Fruit fly (Drosophila melanogaster) whole organism, embryonic: ENCODE data around the gene CG15577.
A peak's percentile ranks its signal among the peaks of the same experiment; 100 is the strongest.

Source experiments
- Bdp1 ChIP-seq: fragments of 200-800 bp; sonication (Bioruptor generic); optimal IDR thresholded peaks from 3 replicates; lab custom pipeline; 2016; ENCODE audit warnings: missing biosample characterization, missing genetic modification characterization
- BtbVII ChIP-seq: fragments of 200-800 bp; sonication (Bioruptor generic); optimal IDR thresholded peaks from 3 replicates; lab custom pipeline; 2017; ENCODE audit warnings: missing biosample characterization, mild to moderate bottlenecking, missing genetic modification characterization
- CG10431 ChIP-seq: fragments of 200-800 bp; sonication (Bioruptor generic); optimal IDR thresholded peaks from 3 replicates; lab custom pipeline; 2018; ENCODE audit warnings: missing biosample characterization, mild to moderate bottlenecking, missing genetic modification characterization
- CG11085 ChIP-seq: fragments of 200-800 bp; sonication (Bioruptor generic); IDR thresholded peaks from 2 replicates; pipeline ENCODE4 v1.3.6; 2022; ENCODE audit warnings: missing biosample characterization, missing genetic modification characterization
- CG11247 ChIP-seq: fragments of 200-800 bp; sonication (Bioruptor generic); IDR thresholded peaks from 2 replicates; pipeline ENCODE4 v1.3.6; 2022; ENCODE audit warnings: missing biosample characterization, missing genetic modification characterization
- CG11456 ChIP-seq: fragments of 200-800 bp; sonication (Bioruptor generic); IDR thresholded peaks from 3 replicates; pipeline ENCODE4 v1.3.6; 2022; ENCODE audit warnings: missing biosample characterization, missing genetic modification characterization
- CG14050 ChIP-seq: fragments of 200-800 bp; sonication (Bioruptor generic); IDR thresholded peaks from 3 replicates; pipeline ENCODE4 v1.3.6; 2022; ENCODE audit warnings: missing biosample characterization, missing genetic modification characterization
- CG15514 ChIP-seq: fragments of 200-800 bp; sonication (Bioruptor generic); optimal IDR thresholded peaks from 3 replicates; lab custom pipeline; 2017; ENCODE audit warnings: missing biosample characterization, missing genetic modification characterization, mild to moderate bottlenecking, moderate library complexity, missing genetic modification reagents
- CG17359 ChIP-seq: fragments of 200-800 bp; sonication (Bioruptor generic); optimal IDR thresholded peaks from 3 replicates; lab custom pipeline; 2018; ENCODE audit warnings: missing biosample characterization, mild to moderate bottlenecking, missing genetic modification characterization, moderate library complexity
- CG17802 ChIP-seq: fragments of 200-800 bp; sonication (Bioruptor generic); optimal IDR thresholded peaks from 2 replicates; lab custom pipeline; 2018; ENCODE audit warnings: missing biosample characterization, mild to moderate bottlenecking, missing genetic modification characterization, moderate library complexity
- CG18619 ChIP-seq: fragments of 200-800 bp; sonication (Bioruptor generic); optimal IDR thresholded peaks from 3 replicates; lab custom pipeline; 2017; ENCODE audit warnings: missing biosample characterization, mild to moderate bottlenecking, missing genetic modification characterization
- CG2678 ChIP-seq: fragments of 200-800 bp; sonication (Bioruptor generic); optimal IDR thresholded peaks from 3 replicates; lab custom pipeline; 2019; ENCODE audit warnings: missing biosample characterization, mild to moderate bottlenecking, missing genetic modification characterization, moderate library complexity
- CG31224 ChIP-seq: fragments of 200-800 bp; sonication (Bioruptor generic); IDR thresholded peaks from 2 replicates; pipeline ENCODE4 v1.3.6; 2022; ENCODE audit warnings: missing biosample characterization, missing genetic modification characterization
- CG43689 ChIP-seq: fragments of 200-800 bp; sonication (Bioruptor generic); IDR thresholded peaks from 2 replicates; pipeline ENCODE4 v1.3.6; 2022; ENCODE audit warnings: missing biosample characterization, missing genetic modification characterization
- CG4404 ChIP-seq: fragments of 200-800 bp; sonication (Bioruptor generic); IDR thresholded peaks from 2 replicates; pipeline ENCODE4 v1.3.6; 2022; ENCODE audit warnings: missing biosample characterization, missing genetic modification characterization
- CG4730 ChIP-seq: fragments of 200-800 bp; sonication (Bioruptor generic); IDR thresholded peaks from 2 replicates; pipeline ENCODE4 v1.3.6; 2022; ENCODE audit warnings: missing biosample characterization, missing genetic modification characterization
- CG8290 ChIP-seq, 3 experiments: fragments of 200-800 bp; sonication (Bioruptor generic); optimal IDR thresholded peaks; 2 replicates each; lab custom pipeline; 2016 to 2019; ENCODE audit warnings: missing biosample characterization in 3 of 3, missing genetic modification characterization in 3 of 3, mild to moderate bottlenecking in 2 of 3, moderate library complexity in 1 of 3
- CG8765 ChIP-seq: fragments of 200-800 bp; sonication (Bioruptor generic); IDR thresholded peaks from 2 replicates; pipeline ENCODE4 v1.3.6; 2022; ENCODE audit warnings: missing biosample characterization, missing genetic modification characterization
- CG9876 ChIP-seq: fragments of 200-800 bp; sonication (Bioruptor generic); optimal IDR thresholded peaks from 2 replicates; lab custom pipeline; 2016; ENCODE audit warnings: missing biosample characterization, missing genetic modification characterization
- HmgZ ChIP-seq: fragments of 200-800 bp; sonication (Bioruptor generic); optimal IDR thresholded peaks from 2 replicates; lab custom pipeline; 2018; ENCODE audit warnings: missing biosample characterization, mild to moderate bottlenecking, missing genetic modification characterization
- Hr3 ChIP-seq: fragments of 200-800 bp; sonication (Bioruptor generic); optimal IDR thresholded peaks from 3 replicates; lab custom pipeline; 2016; ENCODE audit warnings: missing biosample characterization, missing genetic modification characterization
- Hsf ChIP-seq: fragments of 200-800 bp; sonication (Bioruptor generic); optimal IDR thresholded peaks from 3 replicates; lab custom pipeline; 2016; ENCODE audit warnings: missing biosample characterization, missing genetic modification characterization
- MBD-R2 ChIP-seq: fragments of 200-800 bp; sonication (Bioruptor generic); IDR thresholded peaks from 2 replicates; pipeline ENCODE4 v1.3.6; 2022; ENCODE audit warnings: missing biosample characterization, missing genetic modification characterization
- Max ChIP-seq: fragments of 200-800 bp; sonication (Bioruptor generic); optimal IDR thresholded peaks from 2 replicates; lab custom pipeline; 2016; ENCODE audit warnings: missing biosample characterization, mild to moderate bottlenecking, missing genetic modification characterization
- Oaz ChIP-seq: fragments of 200-800 bp; sonication (Bioruptor generic); IDR thresholded peaks from 2 replicates; pipeline ENCODE4 v1.3.6; 2022; ENCODE audit warnings: missing biosample characterization, missing genetic modification characterization
- Opbp ChIP-seq: fragments of 200-800 bp; sonication (Bioruptor generic); IDR thresholded peaks from 3 replicates; pipeline ENCODE4 v1.3.6; 2022; ENCODE audit warnings: missing biosample characterization, missing genetic modification characterization; ENCODE audit not compliant: partially characterized antibody
- Sox100B ChIP-seq: fragments of 200-800 bp; sonication (Bioruptor generic); optimal IDR thresholded peaks from 3 replicates; lab custom pipeline; 2018; ENCODE audit warnings: missing biosample characterization, mild to moderate bottlenecking, missing genetic modification characterization
- Stat92E ChIP-seq, 3 experiments: fragments of >200 bp in 2 of 3; fragments of 200-800 bp in 1 of 3; sonication (Bioruptor generic) in 1 of 3; optimal IDR thresholded peaks; 2 replicates each; lab custom pipeline; 2017 to 2019; ENCODE audit warnings: missing biosample characterization in 3 of 3, missing genetic modification characterization in 3 of 3, mild to moderate bottlenecking in 1 of 3, moderate library complexity in 1 of 3
- Tbp ChIP-seq: fragments of >200 bp; optimal IDR thresholded peaks from 2 replicates; lab custom pipeline; 2018; ENCODE audit warnings: missing biosample characterization, missing genetic modification characterization
- al ChIP-seq: fragments of 200-800 bp; sonication (Bioruptor generic); IDR thresholded peaks from 2 replicates; pipeline ENCODE4 v1.3.6; 2022; ENCODE audit warnings: missing biosample characterization, missing genetic modification characterization
- az2 ChIP-seq: fragments of 200-800 bp; sonication (Bioruptor generic); optimal IDR thresholded peaks from 3 replicates; lab custom pipeline; 2016; ENCODE audit warnings: missing biosample characterization, missing genetic modification characterization
- crol ChIP-seq: fragments of 200-800 bp; sonication (Bioruptor generic); IDR thresholded peaks from 2 replicates; pipeline ENCODE4 v1.3.6; 2022; ENCODE audit warnings: missing biosample characterization, missing genetic modification characterization
- cwo ChIP-seq: fragments of 200-800 bp; sonication (Bioruptor generic); optimal IDR thresholded peaks from 3 replicates; lab custom pipeline; 2017; ENCODE audit warnings: missing biosample characterization, missing genetic modification characterization, mild to moderate bottlenecking, moderate library complexity, missing genetic modification reagents
- dimm ChIP-seq: fragments of 200-800 bp; sonication (Bioruptor generic); IDR thresholded peaks from 2 replicates; pipeline ENCODE4 v1.3.6; 2022; ENCODE audit warnings: missing biosample characterization, missing genetic modification characterization
- dm ChIP-seq: fragments of 200-800 bp; sonication (Bioruptor generic); optimal IDR thresholded peaks from 3 replicates; lab custom pipeline; 2016; ENCODE audit warnings: missing biosample characterization, missing genetic modification characterization
- dmrt99B ChIP-seq: fragments of 200-800 bp; sonication (Bioruptor generic); optimal IDR thresholded peaks from 2 replicates; lab custom pipeline; 2018; ENCODE audit warnings: missing biosample characterization, mild to moderate bottlenecking, missing genetic modification characterization, moderate library complexity
- ems ChIP-seq: fragments of 200-800 bp; sonication (Bioruptor generic); optimal IDR thresholded peaks from 3 replicates; lab custom pipeline; 2016; ENCODE audit warnings: missing biosample characterization, missing genetic modification characterization
- exex ChIP-seq: fragments of 200-800 bp; sonication (Bioruptor generic); optimal IDR thresholded peaks from 4 replicates; lab custom pipeline; 2018; ENCODE audit warnings: missing biosample characterization, mild to moderate bottlenecking, missing genetic modification characterization, moderate library complexity
- gfzf ChIP-seq: fragments of 200-800 bp; sonication (Bioruptor generic); optimal IDR thresholded peaks from 2 replicates; lab custom pipeline; 2016; ENCODE audit warnings: missing biosample characterization, mild to moderate bottlenecking, missing genetic modification characterization, moderate library complexity
- lilli ChIP-seq: fragments of 200-800 bp; sonication (Bioruptor generic); optimal IDR thresholded peaks from 3 replicates; lab custom pipeline; 2016; ENCODE audit warnings: missing biosample characterization, missing genetic modification characterization
- lmd ChIP-seq: fragments of 200-800 bp; sonication (Bioruptor generic); IDR thresholded peaks from 2 replicates; pipeline ENCODE4 v1.3.6; 2022; ENCODE audit warnings: missing biosample characterization, missing genetic modification characterization
- mam ChIP-seq: fragments of 200-800 bp; sonication (Bioruptor generic); optimal IDR thresholded peaks from 3 replicates; lab custom pipeline; 2016; ENCODE audit warnings: missing biosample characterization, missing genetic modification characterization
- odd ChIP-seq: fragments of 200-800 bp; sonication (Bioruptor generic); optimal IDR thresholded peaks from 2 replicates; lab custom pipeline; 2017; ENCODE audit warnings: missing biosample characterization, mild to moderate bottlenecking, missing genetic modification characterization
- org-1 ChIP-seq: fragments of 200-800 bp; sonication (Bioruptor generic); optimal IDR thresholded peaks from 2 replicates; lab custom pipeline; 2017; ENCODE audit warnings: missing biosample characterization, missing genetic modification characterization
- pb ChIP-seq: fragments of 200-800 bp; sonication (Bioruptor generic); optimal IDR thresholded peaks from 3 replicates; lab custom pipeline; 2016; ENCODE audit warnings: missing biosample characterization, missing genetic modification characterization
- pros ChIP-seq: fragments of 200-800 bp; sonication (Bioruptor generic); optimal IDR thresholded peaks from 3 replicates; lab custom pipeline; 2019; ENCODE audit warnings: missing biosample characterization, mild to moderate bottlenecking, missing genetic modification characterization, moderate library complexity
- schlank ChIP-seq: fragments of 200-800 bp; sonication (Bioruptor generic); optimal IDR thresholded peaks from 2 replicates; lab custom pipeline; 2018; ENCODE audit warnings: missing biosample characterization, mild to moderate bottlenecking, missing genetic modification characterization
- scrt ChIP-seq: fragments of 200-800 bp; sonication (Bioruptor generic); optimal IDR thresholded peaks from 2 replicates; lab custom pipeline; 2018; ENCODE audit warnings: missing biosample characterization, mild to moderate bottlenecking, missing genetic modification characterization, moderate library complexity
- tgo ChIP-seq: fragments of 200-800 bp; sonication (Bioruptor generic); IDR thresholded peaks from 3 replicates; pipeline ENCODE4 v1.3.6; 2022; ENCODE audit warnings: missing biosample characterization, missing genetic modification characterization
- zfh1 ChIP-seq: fragments of 200-800 bp; sonication (Bioruptor generic); IDR thresholded peaks from 3 replicates; pipeline ENCODE4 v1.3.6; 2022; ENCODE audit warnings: missing biosample characterization, missing genetic modification characterization

Gene CG15577

dm6 chrX:4262661-4263060, 14.1 kb downstream of the CG15577 start (continued):
- TF ChIP-seq CG4404 (GFP tag; lab: Robert Waterston, UW) (0 out of 2 replicates have a peak, but pooled peaks have one; percentile 18), pb (peak; percentile 5), pros (no peak), mam (GFP tag; lab: Kevin White, UChicago) (peak; percentile 50), gfzf (GFP tag; lab: Kevin White, UChicago) (no peak), Tbp (no peak), CG31224 (GFP tag; lab: Robert Waterston, UW) (peak; percentile 29; the same call in 1 of the 2 replicates), BtbVII (GFP tag; lab: Kevin White, UChicago) (peak; percentile 27), scrt (peak; percentile 33), CG43689 (GFP tag; lab: Robert Waterston, UW) (no peak), HmgZ (tag; lab: Kevin White, UChicago) (peak; percentile 37), CG2678 (peak; percentile 70), CG10431 (GFP tag; lab: Kevin White, UChicago) (no peak), lilli (GFP tag; lab: Kevin White, UChicago) (peak; percentile 36), CG8290 (GFP tag; optimal IDR thresholded peaks at IDR 0.05; lab: Kevin White, UChicago) (no peak), CG8290 (tag; optimal IDR thresholded peaks at IDR 0.05; lab: Kevin White, UChicago) (peak in 1 of 2 experiments; percentile 88), Stat92E (GFP tag; optimal IDR thresholded peaks at IDR 0.05; lab: Kevin White, UChicago) (no peak), CG11085 (GFP tag; lab: Robert Waterston, UW) (0 out of 2 replicates have a peak, but pooled peaks have one; percentile 16), Hr3 (GFP tag; lab: Kevin White, UChicago) (peak; percentile 10), Sox100B (GFP tag; lab: Kevin White, UChicago) (peak; percentile 18), CG14050 (no peak), MBD-R2 (GFP tag; lab: Robert Waterston, UW) (0 out of 2 replicates have a peak, but pooled peaks have one; percentile 22), az2 (GFP tag; lab: Kevin White, UChicago) (peak; percentile 28), odd (GFP tag; lab: Kevin White, UChicago) (no peak), Bdp1 (GFP tag; lab: Kevin White, UChicago) (no peak), CG17359 (tag; lab: Kevin White, UChicago) (peak; percentile 54), ems (peak; percentile 6), dimm (GFP tag; lab: Robert Waterston, UW) (no peak), Hsf (GFP tag; lab: Kevin White, UChicago) (peak; percentile 38), Opbp (GFP tag; lab: Robert Waterston, UW) (no peak), lmd (GFP tag; lab: Robert Waterston, UW) (peak; percentile 52), al (0 out of 2 replicates have a peak, but pooled peaks have one; percentile 18), tgo (GFP tag; lab: Robert Waterston, UW) (peak; percentile 51; the same call in 2 of the 3 replicates), dm (GFP tag; lab: Kevin White, UChicago) (no peak), Oaz (GFP tag; lab: Robert Waterston, UW) (0 out of 2 replicates have a peak, but pooled peaks have one; percentile 27), org-1 (GFP tag; lab: Kevin White, UChicago) (peak; percentile 42), CG9876 (GFP tag; lab: Kevin White, UChicago) (no peak), cwo (GFP tag; lab: Kevin White, UChicago) (peak; percentile 57), CG4730 (GFP tag; lab: Robert Waterston, UW) (0 out of 2 replicates have a peak, but pooled peaks have one; percentile 14), dmrt99B (tag; lab: Kevin White, UChicago) (peak; percentile 66), Max (no peak), CG17802 (tag; lab: Kevin White, UChicago) (no peak), schlank (peak; percentile 39), zfh1 (peak; percentile 60; the same call in 2 of the 3 replicates), CG15514 (GFP tag; lab: Kevin White, UChicago) (peak; percentile 36), CG11247 (GFP tag; lab: Robert Waterston, UW) (no peak), crol (GFP tag; lab: Robert Waterston, UW) (no peak), CG18619 (GFP tag; lab: Kevin White, UChicago) (peak; percentile 30), CG8765 (GFP tag; lab: Robert Waterston, UW) (no peak), CG11456 (GFP tag; lab: Robert Waterston, UW) (0 out of 3 replicates have a peak, but pooled peaks have one; percentile 31), exex (tag; lab: Kevin White, UChicago) (no peak)
